Fruit fly (Drosophila melanogaster): ENCODE measurements around the gene Msr-110.

The Msr-110 gene

dm6 chr3L:5603860-5604415 lies 26.8 kb upstream of the Msr-110 start, which contains the start of gene TM9SF3 (continued):
- TF ChIP-seq ssp (GFP tag; IDR thresholded peaks at IDR 0.05) (0 out of 2 replicates have a peak, but pooled peaks have one; percentile 22), toy (GFP tag; IDR thresholded peaks at IDR 0.05) (no peak), peb (GFP tag; IDR thresholded peaks at IDR 0.05) (no peak), pho (GFP tag; optimal IDR thresholded peaks at IDR 0.05) (peak; percentile 57), CG8765 (GFP tag; IDR thresholded peaks at IDR 0.05) (no peak), CG14050 (GFP tag; IDR thresholded peaks at IDR 0.05) (no peak), MTF-1 (GFP tag; optimal IDR thresholded peaks at IDR 0.05; ENCODE audit: borderline replicate concordance) (no peak), tin (GFP tag; optimal IDR thresholded peaks at IDR 0.05) (peak; percentile 19), zen (tag; optimal IDR thresholded peaks at IDR 0.05) (peak; percentile 5), row (GFP tag; IDR thresholded peaks at IDR 0.05) (peak; percentile 78), lov (optimal IDR thresholded peaks at IDR 0.05) (no peak), lov (GFP tag; IDR thresholded peaks at IDR 0.05) (no peak), nerfin-2 (GFP tag; IDR thresholded peaks at IDR 0.05; ENCODE audit: partially characterized antibody) (peak; percentile 83), CG16815 (GFP tag; optimal IDR thresholded peaks at IDR 0.05) (no peak), B-H2 (GFP tag; optimal IDR thresholded peaks at IDR 0.05) (no peak), NC2β (GFP tag; optimal IDR thresholded peaks at IDR 0.05) (no peak), phol (tag; optimal IDR thresholded peaks at IDR 0.05) (peak; percentile 51), tll (GFP tag; optimal IDR thresholded peaks at IDR 0.05) (peak in 1 of 2 experiments; percentile 57), org-1 (GFP tag; optimal IDR thresholded peaks at IDR 0.05) (no peak), zf30C (GFP tag; optimal IDR thresholded peaks at IDR 0.05) (no peak), tio (GFP tag; optimal IDR thresholded peaks at IDR 0.05) (peak; percentile 13), ase (GFP tag; IDR thresholded peaks at IDR 0.05) (no peak), Sry-β (GFP tag; optimal IDR thresholded peaks at IDR 0.05) (no peak), CG5245 (GFP tag; optimal IDR thresholded peaks at IDR 0.05) (no peak), CG30431 (GFP tag; optimal IDR thresholded peaks at IDR 0.05) (no peak), al (GFP tag; IDR thresholded peaks at IDR 0.05) (no peak), sob (GFP tag; IDR thresholded peaks at IDR 0.05) (no peak), amos (GFP tag; IDR thresholded peaks at IDR 0.05; ENCODE audit: partially characterized antibody) (peak; percentile 82), exex (tag; optimal IDR thresholded peaks at IDR 0.05) (no peak), chinmo (GFP tag; IDR thresholded peaks at IDR 0.05; ENCODE audit: partially characterized antibody) (0 out of 4 replicates have a peak, but pooled peaks have one; percentile 38), CG6254 (GFP tag; optimal IDR thresholded peaks at IDR 0.05) (no peak), kay (GFP tag; optimal IDR thresholded peaks at IDR 0.05) (no peak), ftz-f1 (GFP tag; optimal IDR thresholded peaks at IDR 0.05) (no peak), Opbp (GFP tag; IDR thresholded peaks at IDR 0.05; ENCODE audit: partially characterized antibody) (peak; percentile 78), chn (GFP tag; optimal IDR thresholded peaks at IDR 0.05) (peak; percentile 20), Ets97D (GFP tag; optimal IDR thresholded peaks at IDR 0.05) (peak; percentile 37), CG3407 (GFP tag; optimal IDR thresholded peaks at IDR 0.05) (no peak), Oaz (GFP tag; IDR thresholded peaks at IDR 0.05) (no peak), CG17829 (tag; optimal IDR thresholded peaks at IDR 0.05) (peak; percentile 21), CG10267 (tag; optimal IDR thresholded peaks at IDR 0.05) (peak; percentile 24), CG8924 (tag; optimal IDR thresholded peaks at IDR 0.05) (no peak), Hey (tag; optimal IDR thresholded peaks at IDR 0.05) (no peak), Oli (tag; optimal IDR thresholded peaks at IDR 0.05) (no peak), CG7963 (GFP tag; IDR thresholded peaks at IDR 0.05; ENCODE audit: partially characterized antibody) (peak; percentile 88), Xrp1 (GFP tag; IDR thresholded peaks at IDR 0.05) (no peak), CG18619 (GFP tag; optimal IDR thresholded peaks at IDR 0.05) (peak; percentile 21), CG2116 (GFP tag; optimal IDR thresholded peaks at IDR 0.05) (peak; percentile 94), Poxn (GFP tag; IDR thresholded peaks at IDR 0.05) (no peak), ATbp (GFP tag; optimal IDR thresholded peaks at IDR 0.05) (no peak), Dip3 (GFP tag; optimal IDR thresholded peaks at IDR 0.05) (peak; percentile 0), Aef1 (GFP tag; IDR thresholded peaks at IDR 0.05) (no peak)
